Worm (Caenorhabditis elegans) whole organism, L1 larva: Measurements from ENCODE around the gene fbxa-4.

Experiments used
- ceh-82 ChIP-seq, 3 experiments: fragments of 150-350 bp in 1 of 3; sonication (generic microtip) in 2 of 3; optimal IDR thresholded peaks; 2 replicates each; lab custom pipeline; 2014 to 2017; ENCODE audit warnings: missing biosample characterization in 3 of 3, missing genetic modification characterization in 3 of 3
- lir-3 ChIP-seq: sonication (generic microtip); optimal IDR thresholded peaks from 2 replicates; lab custom pipeline; 2016; ENCODE audit warnings: mild to moderate bottlenecking, missing genetic modification characterization, moderate library complexity, missing compliant biosample characterization; ENCODE audit not compliant: poor library complexity
- nhr-28 ChIP-seq: fragments of 150-350 bp; optimal IDR thresholded peaks from 2 replicates; lab custom pipeline; 2014; ENCODE audit warnings: missing biosample characterization, missing genetic modification characterization
- unc-62 ChIP-seq: fragments of 150-350 bp; optimal IDR thresholded peaks from 2 replicates; lab custom pipeline; 2014; ENCODE audit warnings: missing biosample characterization, missing genetic modification reagents, missing genetic modification characterization
- ztf-4 ChIP-seq: fragments of 150-350 bp; optimal IDR thresholded peaks from 2 replicates; lab custom pipeline; 2014; ENCODE audit warnings: missing biosample characterization, missing genetic modification characterization

- TF ChIP-seq lir-3 (no peak), ceh-82 (tag; optimal IDR thresholded peaks at IDR 0.05; lab: Kevin White, UChicago) (no peak), nhr-28 (tag; lab: Kevin White, UChicago) (no peak), unc-62 (GFP tag; lab: Kevin White, UChicago) (no peak), ztf-4 (no peak)
These were observed 16.6 kb upstream of the fbxa-4 start, which contains the start of gene ceh-86 for ce11 chrII:2431972-2432371.
